Worm (Caenorhabditis elegans): Measurements from ENCODE around the gene nhr-17.

DNA sequence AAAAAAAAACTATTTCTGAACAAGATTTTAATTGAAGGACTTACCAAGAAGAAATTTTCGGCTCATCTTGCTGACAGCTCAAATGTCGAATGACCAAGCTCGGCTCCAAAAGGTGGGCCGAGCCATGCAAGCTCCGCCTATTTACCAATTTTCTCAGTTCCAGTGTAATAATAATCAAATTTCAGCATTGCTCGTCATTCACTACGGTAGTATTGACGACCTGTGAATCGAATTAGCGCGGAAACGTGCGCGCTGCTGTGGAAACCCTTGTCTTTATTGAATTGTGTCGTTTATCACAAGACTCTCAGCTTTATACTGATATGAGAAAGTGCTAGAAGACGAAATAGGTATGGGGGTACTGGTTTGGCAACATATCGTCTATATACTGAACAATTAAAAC lies 4.1 kb downstream of the nhr-17 start, which contains the start of gene nlp-76:
- TF ChIP-seq ccch-3 (GFP tag; optimal IDR thresholded peaks at IDR 0.05) (no peak), B0261.1 (tag; optimal IDR thresholded peaks at IDR 0.05) (no peak), tlf-1 (GFP tag; optimal IDR thresholded peaks at IDR 0.05) (no peak), snpc-4 (GFP tag; optimal IDR thresholded peaks at IDR 0.05) (no peak), snpc-4 (tag; optimal IDR thresholded peaks at IDR 0.05) (no peak), lin-54 (GFP tag; optimal IDR thresholded peaks at IDR 0.05) (no peak), ceh-27 (GFP tag; optimal IDR thresholded peaks at IDR 0.05) (no peak), B0035.1 (tag; optimal IDR thresholded peaks at IDR 0.05) (no peak), him-1 (tag; optimal IDR thresholded peaks at IDR 0.05) (no peak), pha-4 (tag; optimal IDR thresholded peaks at IDR 0.05) (no peak), lin-40 (tag; optimal IDR thresholded peaks at IDR 0.05) (no peak), aptf-3 (GFP tag; IDR thresholded peaks at IDR 0.05) (no peak)

All from whole organism, young adult.